Worm (Caenorhabditis elegans) whole organism, midembryonic: ENCODE results near the gene ZC239.15.

ENCODE experiments used
- klf-2 ChIP-seq: fragments of 200-800 bp; sonication (Bioruptor generic); conservative IDR thresholded peaks from 2 replicates; pipeline ENCODE4 v1.3.6; 2022; ENCODE audit warnings: missing genetic modification reagents, missing genetic modification characterization, missing compliant biosample characterization
- med-1 ChIP-seq: sonication (generic microtip); optimal IDR thresholded peaks from 2 replicates; lab custom pipeline; 2017; ENCODE audit warnings: missing genetic modification characterization, mild to moderate bottlenecking, missing compliant biosample characterization, antibody characterized with exemption, missing genetic modification reagents; ENCODE audit not compliant: insufficient read depth
- tab-1 ChIP-seq: fragments of 200-800 bp; sonication (Bioruptor generic); IDR thresholded peaks from 2 replicates; pipeline ENCODE4 v1.3.6; 2022; ENCODE audit warnings: missing genetic modification characterization, missing compliant biosample characterization
- ztf-23 ChIP-seq: fragments of 200-800 bp; sonication (Bioruptor generic); IDR thresholded peaks from 2 replicates; pipeline ENCODE4 v1.3.6; 2022; ENCODE audit warnings: missing genetic modification reagents, missing genetic modification characterization, missing compliant biosample characterization

- no peak for TF ChIP-seq ztf-23 (GFP tag; lab: Robert Waterston, UW)
- TF ChIP-seq tab-1 (GFP tag; lab: Robert Waterston, UW), result no peak
- no peak for TF ChIP-seq med-1
- TF ChIP-seq klf-2 (GFP tag; lab: Robert Waterston, UW), result no peak
Observed at ce11 chrII:3230422-3230821, 5.9 kb upstream of the ZC239.15 start, which contains the start of gene srh-297.
